Worm (Caenorhabditis elegans): ENCODE data around the gene nhx-4.
A peak's percentile ranks its signal among the peaks of the same experiment; 100 is the strongest.

ce11 chrX:6934453-6934852 is 20.4 kb downstream of the nhx-4 start:
- TF ChIP-seq elt-3 (tag; optimal IDR thresholded peaks at IDR 0.05) (no peak), nhr-12 (tag; optimal IDR thresholded peaks at IDR 0.05) (no peak), lin-39 (tag; optimal IDR thresholded peaks at IDR 0.05) (peak; percentile 31)

Measured in whole organism, L3 larva.